Fruit fly (Drosophila melanogaster) whole organism, pupa: ENCODE data around the gene Zdhhc8.

ENCODE experiments used
- CG10348 ChIP-seq: fragments of 200-800 bp; sonication (Bioruptor generic); IDR thresholded peaks from 2 replicates; pipeline ENCODE4 v1.3.6; 2022; ENCODE audit warnings: missing biosample characterization, missing genetic modification characterization
- CG12605 ChIP-seq: fragments of 200-800 bp; sonication (Bioruptor generic); IDR thresholded peaks from 2 replicates; pipeline ENCODE4 v1.3.6; 2022; ENCODE audit warnings: missing biosample characterization, missing genetic modification characterization
- CG13204 ChIP-seq: fragments of 200-800 bp; sonication (Bioruptor generic); optimal IDR thresholded peaks from 2 replicates; lab custom pipeline; 2018; ENCODE audit warnings: missing biosample characterization, mild to moderate bottlenecking, missing genetic modification characterization, moderate library complexity
- CG14655 ChIP-seq: fragments of 200-800 bp; sonication (Bioruptor generic); optimal IDR thresholded peaks from 3 replicates; lab custom pipeline; 2017; ENCODE audit warnings: mild to moderate bottlenecking, missing biosample characterization, missing genetic modification reagents, missing genetic modification characterization
- CG15710 ChIP-seq: fragments of 200-800 bp; sonication (Bioruptor generic); optimal IDR thresholded peaks from 2 replicates; lab custom pipeline; 2018; ENCODE audit warnings: missing biosample characterization, mild to moderate bottlenecking, missing genetic modification characterization, moderate library complexity
- CG17806 ChIP-seq: fragments of 200-800 bp; sonication (Bioruptor generic); optimal IDR thresholded peaks from 2 replicates; lab custom pipeline; 2018; ENCODE audit warnings: missing biosample characterization, mild to moderate bottlenecking, missing genetic modification characterization, moderate library complexity
- CG32121 ChIP-seq: fragments of 200-800 bp; sonication (Bioruptor generic); IDR thresholded peaks from 2 replicates; pipeline ENCODE4 v1.3.6; 2022; ENCODE audit warnings: missing biosample characterization, missing genetic modification characterization
- CG34367 ChIP-seq: fragments of 200-800 bp; sonication (Bioruptor generic); optimal IDR thresholded peaks from 2 replicates; lab custom pipeline; 2018; ENCODE audit warnings: missing biosample characterization, mild to moderate bottlenecking, missing genetic modification characterization
- CG4496 ChIP-seq: fragments of 200-800 bp; sonication (Bioruptor generic); IDR thresholded peaks from 3 replicates; pipeline ENCODE4 v1.3.6; 2022; ENCODE audit warnings: missing biosample characterization, missing genetic modification characterization
- CG8159 ChIP-seq: fragments of 200-800 bp; sonication (Bioruptor generic); optimal IDR thresholded peaks from 3 replicates; lab custom pipeline; 2018; ENCODE audit warnings: missing biosample characterization, mild to moderate bottlenecking, missing genetic modification characterization, moderate library complexity
- CG8301 ChIP-seq: fragments of 200-800 bp; sonication (Bioruptor generic); optimal IDR thresholded peaks from 2 replicates; lab custom pipeline; 2018; ENCODE audit warnings: missing biosample characterization, mild to moderate bottlenecking, missing genetic modification characterization
- CG9948 ChIP-seq: fragments of 200-800 bp; sonication (Bioruptor generic); optimal IDR thresholded peaks from 2 replicates; lab custom pipeline; 2018; ENCODE audit warnings: missing biosample characterization, mild to moderate bottlenecking, missing genetic modification characterization, moderate library complexity
- D1 ChIP-seq: fragments of 200-800 bp; sonication (Bioruptor generic); optimal IDR thresholded peaks from 2 replicates; lab custom pipeline; 2018; ENCODE audit warnings: missing biosample characterization, mild to moderate bottlenecking, missing genetic modification characterization, moderate library complexity
- EcR ChIP-seq: fragments of 200-800 bp; sonication (Bioruptor generic); optimal IDR thresholded peaks from 3 replicates; lab custom pipeline; 2019; ENCODE audit warnings: missing biosample characterization, missing genetic modification characterization, mild to moderate bottlenecking, moderate library complexity, missing genetic modification reagents
- Ets98B ChIP-seq: fragments of 200-800 bp; sonication (Bioruptor generic); IDR thresholded peaks from 2 replicates; pipeline ENCODE4 v1.3.6; 2022; ENCODE audit warnings: missing biosample characterization, missing genetic modification characterization
- Pif1A ChIP-seq: fragments of 200-800 bp; sonication (Bioruptor generic); optimal IDR thresholded peaks from 3 replicates; lab custom pipeline; 2016; ENCODE audit warnings: missing biosample characterization, missing genetic modification characterization
- Pif1B ChIP-seq: fragments of 200-800 bp; sonication (Bioruptor generic); optimal IDR thresholded peaks from 3 replicates; lab custom pipeline; 2016; ENCODE audit warnings: missing biosample characterization, missing genetic modification characterization
- Snoo ChIP-seq: fragments of 200-800 bp; sonication (Bioruptor generic); optimal IDR thresholded peaks from 3 replicates; lab custom pipeline; 2017; ENCODE audit warnings: missing biosample characterization, mild to moderate bottlenecking, missing genetic modification characterization, inconsistent platforms
- fd96Ca ChIP-seq: fragments of 200-800 bp; sonication (Bioruptor generic); IDR thresholded peaks from 3 replicates; pipeline ENCODE4 v1.3.6; 2022; ENCODE audit warnings: missing biosample characterization, missing genetic modification characterization
- gl ChIP-seq: fragments of 200-800 bp; sonication (Bioruptor generic); optimal IDR thresholded peaks from 2 replicates; lab custom pipeline; 2018; ENCODE audit warnings: missing biosample characterization, mild to moderate bottlenecking, missing genetic modification characterization
- rn ChIP-seq: fragments of 200-800 bp; sonication (Bioruptor generic); IDR thresholded peaks from 2 replicates; pipeline ENCODE4 v1.3.6; 2022; ENCODE audit warnings: missing biosample characterization, missing genetic modification characterization

Zdhhc8 gene

DNA sequence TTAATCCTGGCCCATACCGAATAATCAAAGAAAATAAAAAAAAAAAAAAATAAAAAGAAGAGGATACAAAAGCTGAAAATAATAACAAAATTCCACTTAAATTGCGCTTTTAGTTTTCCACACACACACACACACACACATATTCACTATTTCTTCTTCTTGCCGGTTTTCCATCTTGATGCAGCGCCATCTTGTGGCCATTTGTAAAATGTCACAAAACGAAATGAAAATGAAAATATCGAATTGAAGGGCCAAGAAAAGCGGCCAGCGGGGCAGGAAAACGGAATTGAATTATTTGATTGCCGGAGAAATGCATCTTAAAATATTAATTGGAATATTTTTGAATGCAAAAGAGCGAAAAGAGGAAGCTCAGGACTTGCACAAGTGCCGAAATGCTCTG lies 38.3 kb upstream of the Zdhhc8 start:
- TF ChIP-seq CG8301 (tag; lab: Kevin White, UChicago) (no peak), Pif1A (GFP tag; lab: Kevin White, UChicago) (no peak), rn (no peak), CG9948 (no peak), CG14655 (GFP tag; lab: Kevin White, UChicago) (no peak)

DNA sequence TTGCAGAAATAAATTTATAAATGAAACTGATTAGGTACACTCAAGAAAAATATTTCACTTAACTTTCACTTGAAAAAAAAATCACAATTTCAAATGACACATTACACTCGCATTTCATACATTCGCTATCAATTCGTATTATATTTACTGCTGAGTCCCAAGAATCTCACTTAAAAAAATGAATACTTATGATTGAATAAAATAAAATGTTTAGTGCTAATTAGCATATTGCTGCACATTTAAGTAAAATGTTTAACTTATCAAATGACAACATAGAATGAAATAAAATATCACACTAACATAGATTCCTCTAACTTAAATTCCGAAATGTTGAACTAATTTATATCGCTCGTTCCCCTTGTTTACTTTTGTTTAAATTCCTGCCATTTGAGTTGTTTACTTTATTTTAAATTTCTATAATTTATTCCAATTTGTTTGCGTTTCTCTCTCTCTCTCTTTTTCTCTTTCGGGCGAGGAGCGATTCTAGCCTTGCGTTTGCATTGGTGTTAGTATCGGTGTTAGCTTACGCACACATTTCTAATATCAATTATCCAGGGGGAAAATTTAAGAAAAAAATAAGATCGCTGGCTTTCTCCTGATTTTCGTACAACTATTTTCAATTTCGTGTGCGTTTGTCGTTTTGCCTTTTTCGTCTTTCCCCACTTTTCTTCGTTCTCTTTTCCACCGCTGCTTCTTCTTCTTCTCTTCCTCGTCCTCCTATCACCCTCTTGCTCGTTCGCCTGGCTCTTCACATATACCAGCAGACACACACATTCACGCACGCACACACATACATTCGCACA lies 633 bp downstream of the Zdhhc8 start:
- TF ChIP-seq Pif1B (GFP tag; lab: Kevin White, UChicago), result no peak
- TF ChIP-seq, all 21 proteins: peak for 0

DNA sequence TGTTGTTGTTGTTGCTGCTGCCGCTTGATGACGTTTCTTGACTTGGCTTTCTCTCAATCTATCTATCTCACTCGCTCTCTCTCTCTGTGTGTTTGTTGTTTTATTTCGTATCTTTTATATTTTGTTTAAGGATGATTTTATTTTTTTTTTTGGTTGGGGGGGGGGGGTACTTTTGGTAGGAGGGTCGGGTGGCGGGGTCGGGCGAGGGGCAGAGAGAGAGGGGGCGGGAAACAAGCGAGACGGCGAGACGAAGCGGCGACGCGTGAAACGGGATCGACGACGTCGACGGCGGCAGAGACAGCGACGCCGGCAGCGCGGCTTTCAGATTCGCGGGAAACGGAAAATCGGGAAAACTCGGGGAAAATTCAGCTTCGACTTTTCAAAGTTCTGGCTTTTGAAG lies 1.3 kb downstream of the Zdhhc8 start:
- TF ChIP-seq fd96Ca (GFP tag; lab: Robert Waterston, UW), result 0 out of 3 replicates have a peak, but pooled peaks have one; percentile 40
- no peak for TF ChIP-seq CG15710 (tag; lab: Kevin White, UChicago)

DNA sequence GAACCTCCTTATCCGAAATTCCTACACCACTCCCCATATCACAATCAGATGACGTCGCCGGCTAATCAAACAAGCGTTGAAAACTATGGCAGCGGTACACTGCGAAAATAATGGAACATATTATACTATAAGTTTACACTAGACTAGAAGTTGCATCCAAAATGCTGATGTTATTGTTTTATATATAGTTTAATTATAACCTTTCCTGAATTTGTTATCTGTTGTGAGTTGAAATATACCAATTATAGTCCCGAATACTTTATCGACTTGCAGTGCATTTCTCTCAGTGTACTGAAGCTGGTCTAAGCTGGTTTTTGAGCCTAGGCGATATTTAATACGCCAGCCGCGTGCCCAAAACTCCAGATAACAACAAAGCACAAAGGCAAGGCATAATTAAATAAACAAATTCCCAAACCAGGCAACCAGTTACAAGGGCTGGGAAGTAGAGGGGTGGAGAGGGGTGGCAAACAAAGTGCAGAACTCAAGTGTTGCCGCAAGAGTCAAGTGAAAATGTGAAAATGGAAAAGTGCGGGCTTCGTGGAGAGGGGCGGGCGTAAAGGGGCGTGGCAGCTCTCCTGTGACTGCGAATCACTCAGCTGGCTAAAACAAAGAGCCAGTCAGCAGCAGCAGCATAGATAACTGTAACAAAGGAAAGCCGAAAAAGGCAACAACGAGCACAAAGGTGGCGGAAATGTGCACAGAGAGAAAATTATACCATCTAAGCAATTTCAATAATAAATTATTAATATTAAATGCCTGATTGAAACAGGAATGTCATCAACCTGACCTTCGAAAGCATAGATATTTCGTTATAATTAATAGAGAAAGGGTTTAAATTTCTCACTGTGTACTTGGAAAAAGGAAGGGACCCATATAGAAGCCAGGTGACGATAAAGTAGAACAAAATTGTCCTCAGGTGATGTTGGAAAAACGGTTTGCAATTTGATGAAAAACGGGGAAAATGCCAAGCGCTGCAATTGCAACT lies 3.6 kb downstream of the Zdhhc8 start:
- TF ChIP-seq CG8301 (tag; lab: Kevin White, UChicago) (peak; percentile 43), EcR (no peak), Pif1A (GFP tag; lab: Kevin White, UChicago) (peak; percentile 42), CG4496 (GFP tag; lab: Robert Waterston, UW) (peak; percentile 72), CG8159 (tag; lab: Kevin White, UChicago) (peak; percentile 47), CG15710 (tag; lab: Kevin White, UChicago) (peak; percentile 27), CG9948 (peak; percentile 38), rn (peak; percentile 43), fd96Ca (GFP tag; lab: Robert Waterston, UW) (0 out of 3 replicates have a peak, but pooled peaks have one; percentile 13), Ets98B (GFP tag; lab: Robert Waterston, UW) (peak; percentile 64), CG10348 (GFP tag; lab: Robert Waterston, UW) (0 out of 2 replicates have a peak, but pooled peaks have one; percentile 21), CG17806 (peak; percentile 40), CG13204 (no peak), CG14655 (GFP tag; lab: Kevin White, UChicago) (peak; percentile 54), CG34367 (peak; percentile 16), Snoo (peak; percentile 60), gl (tag; lab: Kevin White, UChicago) (no peak), D1 (tag; lab: Kevin White, UChicago) (no peak), Pif1B (GFP tag; lab: Kevin White, UChicago) (no peak), CG32121 (peak; percentile 58), CG12605 (GFP tag; lab: Robert Waterston, UW) (peak; percentile 44; the same call in 1 of the 2 replicates)

DNA sequence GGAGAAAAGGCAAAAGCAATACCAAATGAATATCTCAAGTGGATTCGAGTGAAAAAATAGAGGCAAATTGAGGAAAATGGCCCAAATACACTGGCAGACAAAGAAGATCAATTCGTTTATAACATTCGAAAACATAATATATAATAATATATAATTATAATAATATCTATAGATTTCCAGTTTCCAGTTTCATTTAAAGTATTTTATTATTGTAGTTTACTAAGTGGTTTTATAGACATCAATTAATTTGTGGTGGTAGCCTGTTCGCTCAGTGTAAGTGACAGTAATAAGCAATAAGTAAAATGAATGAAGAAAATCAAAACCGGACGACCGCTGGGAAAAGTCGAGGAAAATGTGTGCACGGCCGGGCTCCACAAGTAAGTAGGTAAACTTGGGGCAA lies 5.7 kb downstream of the Zdhhc8 start:
- no peak for TF ChIP-seq rn
- TF ChIP-seq CG8301 (tag; lab: Kevin White, UChicago), result no peak
- TF ChIP-seq gl (tag; lab: Kevin White, UChicago), result no peak
- TF ChIP-seq CG10348 (GFP tag; lab: Robert Waterston, UW), result no peak
- TF ChIP-seq EcR, result no peak
- TF ChIP-seq CG4496 (GFP tag; lab: Robert Waterston, UW), result 0 out of 3 replicates have a peak, but pooled peaks have one; percentile 29
- no peak for TF ChIP-seq CG15710 (tag; lab: Kevin White, UChicago)
- no peak for TF ChIP-seq CG34367
- TF ChIP-seq Pif1B (GFP tag; lab: Kevin White, UChicago), result no peak
- TF ChIP-seq CG8159 (tag; lab: Kevin White, UChicago), result no peak
- TF ChIP-seq fd96Ca (GFP tag; lab: Robert Waterston, UW), result no peak
- TF ChIP-seq Pif1A (GFP tag; lab: Kevin White, UChicago), result no peak
- no peak for TF ChIP-seq Snoo
- no peak for TF ChIP-seq CG12605 (GFP tag; lab: Robert Waterston, UW)
- peak; percentile 2 for TF ChIP-seq CG14655 (GFP tag; lab: Kevin White, UChicago)
- TF ChIP-seq CG32121, result peak; percentile 29; the same call in 1 of the 2 replicates
- no peak for TF ChIP-seq Ets98B (GFP tag; lab: Robert Waterston, UW)
- TF ChIP-seq, all 21 proteins: peak for 3

DNA sequence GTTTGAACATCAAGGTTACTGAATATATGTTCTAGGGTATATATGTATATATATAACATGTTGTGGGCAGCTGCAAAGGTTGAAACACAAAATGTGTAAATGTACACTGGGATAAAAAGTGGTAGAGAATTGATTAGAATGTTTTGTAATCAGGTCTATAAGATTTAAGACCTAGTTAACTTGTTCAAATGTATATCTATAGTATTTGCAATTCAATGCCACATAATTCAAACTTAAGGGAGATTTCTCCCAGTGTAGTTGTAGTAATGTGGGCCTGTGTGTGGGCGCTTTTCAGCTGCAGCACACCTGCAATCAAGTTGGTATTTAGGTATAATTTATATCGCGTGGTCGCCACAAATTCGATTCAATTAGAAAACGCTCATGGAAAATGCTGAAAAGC lies 6.8 kb downstream of the Zdhhc8 start:
- TF ChIP-seq CG14655 (GFP tag; lab: Kevin White, UChicago), result peak; percentile 38
- peak; percentile 40 for TF ChIP-seq CG8301 (tag; lab: Kevin White, UChicago)
- TF ChIP-seq CG17806, result peak; percentile 20
- TF ChIP-seq fd96Ca (GFP tag; lab: Robert Waterston, UW), result no peak
- TF ChIP-seq Ets98B (GFP tag; lab: Robert Waterston, UW), result peak; percentile 53
- no peak for TF ChIP-seq CG15710 (tag; lab: Kevin White, UChicago)
- peak; percentile 69; the same call in 2 of the 3 replicates for TF ChIP-seq CG4496 (GFP tag; lab: Robert Waterston, UW)
- peak; percentile 48 for TF ChIP-seq CG32121
- TF ChIP-seq Pif1A (GFP tag; lab: Kevin White, UChicago), result no peak
- TF ChIP-seq, all 21 proteins: peak for 6
